Worm (Caenorhabditis elegans) whole organism, L4 larva: ENCODE measurements around the gene cnb-1.

Experiments
- F44E2.7 ChIP-seq: fragments of 200-800 bp; sonication (Bioruptor generic); IDR thresholded peaks from 2 replicates; pipeline ENCODE4 v2.1.2; 2022; ENCODE audit warnings: missing genetic modification characterization, missing compliant biosample characterization
- F49E8.2 ChIP-seq: sonication (generic microtip); optimal IDR thresholded peaks from 2 replicates; lab custom pipeline; 2016; ENCODE audit warnings: missing compliant biosample characterization, mild to moderate bottlenecking, missing genetic modification characterization, borderline replicate concordance
- R02D3.7 ChIP-seq: fragments of 150-350 bp; sonication (generic microtip); optimal IDR thresholded peaks from 3 replicates; lab custom pipeline; 2014; ENCODE audit warnings: missing biosample characterization, missing genetic modification characterization
- daf-12 ChIP-seq: fragments of 150-350 bp; optimal IDR thresholded peaks from 2 replicates; lab custom pipeline; 2014; ENCODE audit warnings: missing biosample characterization, missing genetic modification reagents, missing genetic modification characterization
- dpl-1 ChIP-seq: fragments of 150-350 bp; optimal IDR thresholded peaks from 2 replicates; lab custom pipeline; 2014; ENCODE audit warnings: missing biosample characterization, missing genetic modification reagents, missing genetic modification characterization
- duxl-1 ChIP-seq: sonication (generic microtip); optimal IDR thresholded peaks from 2 replicates; lab custom pipeline; 2016; ENCODE audit warnings: mild to moderate bottlenecking, missing genetic modification characterization, moderate library complexity, missing compliant biosample characterization; ENCODE audit not compliant: poor library complexity
- fos-1 ChIP-seq: fragments of 150-350 bp; optimal IDR thresholded peaks from 2 replicates; lab custom pipeline; 2014; ENCODE audit warnings: missing biosample characterization, missing genetic modification characterization
- nhr-28 ChIP-seq: fragments of 150-350 bp; optimal IDR thresholded peaks from 2 replicates; lab custom pipeline; 2014; ENCODE audit warnings: missing biosample characterization, missing genetic modification characterization
- nhr-6 ChIP-seq: fragments of 150-350 bp; optimal IDR thresholded peaks from 2 replicates; lab custom pipeline; 2014; ENCODE audit warnings: missing biosample characterization, missing genetic modification characterization
- spr-1 ChIP-seq: sonication (generic microtip); optimal IDR thresholded peaks from 2 replicates; lab custom pipeline; 2016; ENCODE audit warnings: mild to moderate bottlenecking, missing genetic modification characterization, missing compliant biosample characterization
- unc-130 ChIP-seq: sonication (generic microtip); optimal IDR thresholded peaks from 2 replicates; lab custom pipeline; 2016; ENCODE audit warnings: missing genetic modification reagents, missing genetic modification characterization, missing compliant biosample characterization
- zip-11 ChIP-seq: fragments of 200-800 bp; sonication (Bioruptor generic); IDR thresholded peaks from 2 replicates; pipeline ENCODE4 v1.3.6; 2022; ENCODE audit warnings: missing genetic modification characterization, missing compliant biosample characterization
- ztf-11 ChIP-seq: fragments of 150-350 bp; optimal IDR thresholded peaks from 2 replicates; lab custom pipeline; 2014; ENCODE audit warnings: missing biosample characterization, missing genetic modification characterization

DNA sequence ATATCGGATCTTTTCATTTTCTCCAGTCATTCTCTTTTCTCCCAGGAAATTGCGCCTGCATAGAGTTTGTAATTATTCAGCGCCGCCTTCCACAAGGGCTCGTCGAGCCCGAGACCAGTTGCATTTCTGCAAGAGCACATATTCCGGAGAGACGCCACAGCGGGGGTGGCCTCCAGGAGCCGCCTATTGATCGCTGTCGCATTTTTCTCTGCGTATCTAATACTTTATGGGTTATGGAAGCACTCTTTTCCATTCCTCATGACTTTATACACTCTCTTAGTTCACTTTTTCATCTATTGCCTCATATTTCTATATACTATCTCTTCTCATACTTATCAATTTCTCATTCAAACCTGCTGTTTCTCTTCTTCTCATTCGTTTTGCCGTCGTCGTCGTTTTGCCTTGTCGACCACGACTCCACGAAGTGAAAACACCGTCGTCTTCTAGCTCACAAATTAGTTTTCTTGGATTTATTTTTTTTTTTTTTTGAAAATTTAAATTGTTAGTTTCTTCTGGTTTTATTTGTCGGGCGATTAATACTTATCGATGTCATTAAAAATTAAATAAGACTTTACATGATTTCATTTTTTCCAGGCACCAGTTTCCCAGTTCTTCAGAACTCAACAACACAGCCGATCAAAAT, at the start of gene cnb-1:
- TF ChIP-seq F44E2.7 (GFP tag; lab: Robert Waterston, UW) (no peak), unc-130 (GFP tag; lab: Kevin White, UChicago) (no peak), dpl-1 (GFP tag; lab: Kevin White, UChicago) (no peak), spr-1 (tag; lab: Kevin White, UChicago) (peak; percentile 3), F49E8.2 (tag; lab: Kevin White, UChicago) (no peak), fos-1 (tag; lab: Kevin White, UChicago) (no peak), R02D3.7 (tag; lab: Kevin White, UChicago) (no peak), daf-12 (tag; lab: Kevin White, UChicago) (no peak), duxl-1 (no peak), nhr-6 (no peak), ztf-11 (tag; lab: Kevin White, UChicago) (no peak), zip-11 (GFP tag; lab: Robert Waterston, UW) (no peak), nhr-28 (tag; lab: Kevin White, UChicago) (peak; percentile 6)
